Worm (Caenorhabditis elegans) whole organism, early embryonic: ENCODE data around the gene srh-5.

ENCODE experiments used
- B0310.2 ChIP-seq: sonication (generic microtip); optimal IDR thresholded peaks from 2 replicates; lab custom pipeline; 2016; ENCODE audit warnings: mild to moderate bottlenecking, missing genetic modification characterization, missing compliant biosample characterization
- F13C5.2 ChIP-seq: sonication (generic microtip); optimal IDR thresholded peaks from 2 replicates; lab custom pipeline; 2017; ENCODE audit warnings: mild to moderate bottlenecking, missing genetic modification characterization, inconsistent platforms, missing compliant biosample characterization
- aly-1 ChIP-seq: sonication (generic microtip); optimal IDR thresholded peaks from 2 replicates; lab custom pipeline; 2016; ENCODE audit warnings: missing genetic modification characterization, missing compliant biosample characterization
- ama-1 ChIP-seq: fragments of 150-350 bp; optimal IDR thresholded peaks from 2 replicates; lab custom pipeline; 2014
- ceh-13 ChIP-seq: fragments of 200-800 bp; sonication (Bioruptor generic); optimal IDR thresholded peaks from 2 replicates; lab custom pipeline; 2018; ENCODE audit warnings: mild to moderate bottlenecking, missing genetic modification characterization, missing compliant biosample characterization
- ceh-36 ChIP-seq: sonication (generic microtip); optimal IDR thresholded peaks from 2 replicates; lab custom pipeline; 2016; ENCODE audit warnings: missing genetic modification characterization, inconsistent platforms, missing compliant biosample characterization
- ets-7 ChIP-seq: sonication (generic microtip); optimal IDR thresholded peaks from 2 replicates; lab custom pipeline; 2016; ENCODE audit warnings: missing genotype, missing genetic modification characterization, missing compliant biosample characterization
- flt-1 ChIP-seq: fragments of 200-800 bp; sonication (Bioruptor generic); IDR thresholded peaks from 2 replicates; pipeline ENCODE4 v1.3.6; 2022; ENCODE audit warnings: missing genetic modification characterization, missing compliant biosample characterization
- hmbx-1 ChIP-seq: sonication (generic microtip); optimal IDR thresholded peaks from 2 replicates; lab custom pipeline; 2016; ENCODE audit warnings: mild to moderate bottlenecking, missing genetic modification characterization, missing compliant biosample characterization
- hmg-4 ChIP-seq: fragments of 200-800 bp; sonication (Bioruptor generic); optimal IDR thresholded peaks from 2 replicates; lab custom pipeline; 2018; ENCODE audit warnings: mild to moderate bottlenecking, missing genetic modification characterization, missing compliant biosample characterization
- hnd-1 ChIP-seq: sonication (generic microtip); optimal IDR thresholded peaks from 2 replicates; lab custom pipeline; 2016; ENCODE audit warnings: missing genetic modification characterization, missing compliant biosample characterization
- pes-1 ChIP-seq: fragments of 200-800 bp; sonication (Bioruptor generic); IDR thresholded peaks from 2 replicates; pipeline ENCODE4 v1.3.6; 2022; ENCODE audit warnings: missing genetic modification reagents, missing genetic modification characterization, missing compliant biosample characterization
- scrt-1 ChIP-seq: fragments of 200-800 bp; sonication (Bioruptor generic); IDR thresholded peaks from 2 replicates; pipeline ENCODE4 v1.3.6; 2022; ENCODE audit warnings: missing genetic modification characterization, missing compliant biosample characterization
- sea-1 ChIP-seq: fragments of 200-800 bp; sonication (Bioruptor generic); conservative IDR thresholded peaks from 2 replicates; pipeline ENCODE4 v1.3.6; 2022; ENCODE audit warnings: missing genetic modification characterization, missing compliant biosample characterization
- tbx-11 ChIP-seq: fragments of 200-800 bp; sonication (Bioruptor generic); IDR thresholded peaks from 2 replicates; pipeline ENCODE4 v1.3.6; 2022; ENCODE audit warnings: missing genetic modification characterization, missing compliant biosample characterization
- tbx-37 ChIP-seq: fragments of 200-800 bp; sonication (Bioruptor generic); conservative IDR thresholded peaks from 2 replicates; pipeline ENCODE4 v1.3.6; 2022; ENCODE audit warnings: missing genetic modification reagents, missing genetic modification characterization, missing compliant biosample characterization
- tra-4 ChIP-seq: sonication (generic microtip); optimal IDR thresholded peaks from 2 replicates; lab custom pipeline; 2017; ENCODE audit warnings: missing genetic modification characterization, missing compliant biosample characterization

srh-5 gene

DNA sequence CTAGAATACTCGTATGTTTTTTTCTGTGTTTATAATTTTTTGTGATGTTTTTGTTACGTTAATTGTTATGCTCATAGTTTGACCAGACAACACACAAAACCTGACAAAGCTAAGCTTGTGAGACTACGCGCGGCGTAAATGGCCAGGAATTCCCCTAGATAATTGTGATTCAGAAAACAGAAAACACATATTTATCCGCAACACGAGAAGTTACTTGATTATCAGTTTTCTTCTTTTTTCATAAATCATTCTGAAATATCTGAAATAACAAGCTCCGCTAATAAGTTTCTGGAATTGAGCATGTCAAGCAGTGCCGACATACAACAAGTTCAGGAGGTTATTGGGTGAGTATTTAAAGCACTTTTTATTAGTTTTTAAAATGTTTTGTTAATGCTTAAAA is 25.5 kb downstream of the srh-5 start, which contains the start of gene srw-100:
Gene srw-100, plus strand, starts transcription at position 301 of the 400 bp plus-strand sequence.
- no peak for TF ChIP-seq hmbx-1 (tag; lab: Kevin White, UChicago)
- no peak for TF ChIP-seq ama-1 (lab: Kevin White, UChicago)
- no peak for TF ChIP-seq flt-1
- no peak for TF ChIP-seq ceh-36 (tag; lab: Kevin White, UChicago)
- no peak for TF ChIP-seq tbx-11
- TF ChIP-seq aly-1 (tag; lab: Kevin White, UChicago): no peak
- TF ChIP-seq B0310.2 (tag; lab: Kevin White, UChicago): no peak
- TF ChIP-seq hnd-1 (tag; lab: Kevin White, UChicago): no peak
- TF ChIP-seq ceh-13 (GFP tag; lab: Kevin White, UChicago): no peak
- TF ChIP-seq tra-4: no peak
- TF ChIP-seq hmg-4 (GFP tag; lab: Kevin White, UChicago): no peak
- no peak for TF ChIP-seq ets-7

DNA sequence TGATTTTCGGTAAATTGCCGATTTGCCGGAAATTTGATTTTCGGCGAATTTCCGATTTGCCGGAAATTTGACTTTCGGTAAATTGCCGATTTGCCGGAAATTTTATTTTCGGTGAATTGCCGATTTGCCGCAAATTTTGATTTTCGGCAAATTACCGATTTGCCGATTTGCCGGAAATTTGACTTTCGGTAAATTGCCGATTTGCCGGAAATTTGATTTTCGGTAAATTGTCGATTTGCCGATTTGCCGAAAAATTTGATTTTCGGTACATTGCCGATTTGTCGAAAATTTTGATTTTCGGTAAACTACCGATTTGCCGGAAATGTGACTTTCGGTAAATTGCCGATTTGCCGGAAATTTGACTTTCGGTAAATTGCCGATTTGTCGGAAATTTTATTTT is 28.3 kb downstream of the srh-5 start:
- TF ChIP-seq tbx-11 (peak; percentile 71; the same call in 1 of the 2 replicates), scrt-1 (GFP tag; lab: Robert Waterston, UW) (peak; percentile 68), sea-1 (peak; percentile 88)

DNA sequence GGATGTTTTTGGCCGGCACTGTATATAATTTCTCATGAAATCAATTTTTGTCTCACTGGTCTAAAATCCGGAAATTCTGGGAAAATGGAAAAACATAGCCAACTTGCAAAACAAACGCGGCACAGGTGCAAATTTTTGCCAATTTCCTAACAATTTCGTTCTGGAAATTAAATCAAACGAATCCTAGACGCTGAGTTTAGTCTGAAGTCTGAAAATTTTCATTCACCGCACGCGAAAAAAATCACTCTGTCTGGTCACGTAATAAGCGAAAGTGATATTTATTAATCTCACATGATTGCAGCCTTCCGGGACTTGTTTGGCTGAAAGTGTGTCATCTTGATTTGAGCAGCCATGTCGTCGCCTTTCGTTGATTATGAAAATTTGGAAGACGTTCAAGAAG is 31.5 kb downstream of the srh-5 start, which contains the start of gene srw-103:
Gene srw-103, plus strand, starts transcription at position 301 of the 400 bp plus-strand sequence.
- no peak for TF ChIP-seq ceh-13 (GFP tag; lab: Kevin White, UChicago)
- TF ChIP-seq aly-1 (tag; lab: Kevin White, UChicago): no peak
- no peak for TF ChIP-seq B0310.2 (tag; lab: Kevin White, UChicago)
- TF ChIP-seq scrt-1 (GFP tag; lab: Robert Waterston, UW): no peak
- TF ChIP-seq ama-1 (lab: Kevin White, UChicago): no peak
- TF ChIP-seq sea-1: no peak
- TF ChIP-seq tbx-11: no peak
- no peak for TF ChIP-seq F13C5.2 (tag; lab: Kevin White, UChicago)
- TF ChIP-seq ceh-36 (tag; lab: Kevin White, UChicago): no peak
- no peak for TF ChIP-seq flt-1
- TF ChIP-seq tbx-37 (GFP tag; lab: Robert Waterston, UW): no peak
- no peak for TF ChIP-seq hmg-4 (GFP tag; lab: Kevin White, UChicago)
- no peak for TF ChIP-seq pes-1 (GFP tag; lab: Robert Waterston, UW)

DNA sequence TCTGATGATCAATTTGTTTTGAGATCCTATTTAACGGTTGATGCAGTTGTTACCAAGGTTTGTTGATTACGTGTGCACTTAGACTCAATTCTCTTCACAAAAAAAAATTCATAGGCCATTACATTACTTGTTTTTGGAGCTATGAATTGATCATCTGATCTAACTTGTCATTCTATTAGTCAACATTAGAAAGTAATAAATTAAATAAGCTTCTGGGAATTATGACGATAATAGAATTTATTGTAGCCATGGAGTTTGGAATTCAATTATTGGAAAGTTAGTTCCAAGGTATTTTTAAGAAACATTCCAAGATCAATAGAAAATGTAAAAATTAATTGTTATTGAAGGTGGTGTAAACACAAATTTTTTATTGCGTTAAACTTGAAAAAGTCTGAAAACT is 32.8 kb downstream of the srh-5 start:
- TF ChIP-seq hmg-4 (GFP tag; lab: Kevin White, UChicago): no peak
- TF ChIP-seq tra-4: no peak
- no peak for TF ChIP-seq F13C5.2 (tag; lab: Kevin White, UChicago)
- no peak for TF ChIP-seq hnd-1 (tag; lab: Kevin White, UChicago)
- TF ChIP-seq hmbx-1 (tag; lab: Kevin White, UChicago): no peak
- TF ChIP-seq ama-1 (lab: Kevin White, UChicago): no peak
- TF ChIP-seq ets-7: no peak
- TF ChIP-seq tbx-37 (GFP tag; lab: Robert Waterston, UW): no peak
- no peak for TF ChIP-seq sea-1
- no peak for TF ChIP-seq ceh-36 (tag; lab: Kevin White, UChicago)
- no peak for TF ChIP-seq ceh-13 (GFP tag; lab: Kevin White, UChicago)
- TF ChIP-seq aly-1 (tag; lab: Kevin White, UChicago): no peak
- TF ChIP-seq scrt-1 (GFP tag; lab: Robert Waterston, UW): no peak

DNA sequence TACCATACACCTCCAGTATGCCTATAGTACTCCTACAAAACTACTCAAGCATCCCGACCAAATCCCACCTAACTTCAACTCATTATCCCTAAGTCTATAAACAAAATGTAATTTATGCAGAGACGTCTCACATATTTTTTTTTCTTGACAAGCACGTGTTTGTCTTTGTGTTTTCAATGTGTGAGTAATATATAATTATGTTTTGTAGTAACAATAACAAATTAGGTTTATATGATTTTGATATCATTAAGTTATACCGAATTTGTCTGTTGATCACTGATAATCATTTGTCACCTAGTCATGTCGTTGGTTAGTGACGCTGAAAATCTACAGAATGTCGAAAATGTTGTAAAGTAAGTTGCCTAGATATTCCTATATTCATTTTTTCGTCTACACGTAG is 34.5 kb downstream of the srh-5 start, which contains the start of gene srw-102:
Gene srw-102, plus strand, starts transcription at position 301 of the 400 bp plus-strand sequence.
- no peak for TF ChIP-seq tra-4
- no peak for TF ChIP-seq ama-1 (lab: Kevin White, UChicago)
- TF ChIP-seq scrt-1 (GFP tag; lab: Robert Waterston, UW): no peak
- no peak for TF ChIP-seq sea-1
- TF ChIP-seq hmg-4 (GFP tag; lab: Kevin White, UChicago): no peak
- TF ChIP-seq hnd-1 (tag; lab: Kevin White, UChicago): no peak
- no peak for TF ChIP-seq flt-1
- TF ChIP-seq ets-7: no peak
- TF ChIP-seq B0310.2 (tag; lab: Kevin White, UChicago): no peak
- TF ChIP-seq ceh-13 (GFP tag; lab: Kevin White, UChicago): no peak
- TF ChIP-seq ceh-36 (tag; lab: Kevin White, UChicago): no peak
- TF ChIP-seq tbx-11: no peak
- TF ChIP-seq tbx-37 (GFP tag; lab: Robert Waterston, UW): no peak
- TF ChIP-seq pes-1 (GFP tag; lab: Robert Waterston, UW): no peak

DNA sequence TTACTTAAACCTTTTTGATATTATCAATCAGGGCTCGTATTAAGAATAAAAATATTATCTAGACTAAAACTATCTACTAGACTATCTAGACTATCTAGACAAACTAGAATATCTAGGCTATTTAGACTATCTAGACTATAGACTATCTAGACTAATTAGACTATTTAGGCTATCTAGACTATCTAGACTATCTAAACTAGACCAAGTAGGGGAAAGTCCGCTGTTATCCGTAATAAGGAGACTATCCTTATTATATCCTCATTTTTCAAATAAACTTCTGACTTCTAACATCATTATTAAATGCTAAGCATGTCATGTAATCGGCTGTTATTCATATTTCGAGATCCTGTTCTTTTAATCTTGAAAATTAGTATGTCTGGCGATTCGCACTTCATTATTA is 36.5 kb downstream of the srh-5 start, which contains the start of gene srw-101:
Gene srw-101, plus strand, starts transcription at position 301 of the 400 bp plus-strand sequence.
- TF ChIP-seq tbx-11: no peak
- no peak for TF ChIP-seq B0310.2 (tag; lab: Kevin White, UChicago)

DNA sequence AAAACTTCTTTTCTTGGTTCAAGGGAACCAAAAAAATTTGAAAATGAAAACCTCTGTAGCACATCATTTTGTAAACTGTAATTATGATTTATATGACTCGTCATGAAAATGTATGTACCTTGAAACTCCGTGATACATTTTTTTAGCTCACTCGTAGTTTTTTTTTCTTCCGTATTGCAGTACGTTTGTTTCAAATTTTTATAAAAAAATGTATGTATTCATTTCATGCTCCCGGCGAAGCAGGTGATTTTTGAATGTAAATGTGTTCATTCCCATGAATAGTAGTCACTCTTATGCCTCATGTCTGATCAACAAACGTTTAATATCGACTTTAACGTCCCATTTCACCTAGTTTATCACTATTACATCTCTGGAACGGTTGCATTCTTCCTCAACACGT is 39.9 kb downstream of the srh-5 start, which contains the start of gene sri-27:
Gene sri-27, plus strand, starts transcription at position 301 of the 400 bp plus-strand sequence.
- TF ChIP-seq pes-1 (GFP tag; lab: Robert Waterston, UW): no peak
- no peak for TF ChIP-seq B0310.2 (tag; lab: Kevin White, UChicago)
- no peak for TF ChIP-seq ceh-36 (tag; lab: Kevin White, UChicago)
- no peak for TF ChIP-seq hmg-4 (GFP tag; lab: Kevin White, UChicago)
- TF ChIP-seq flt-1: no peak
- no peak for TF ChIP-seq hnd-1 (tag; lab: Kevin White, UChicago)

DNA sequence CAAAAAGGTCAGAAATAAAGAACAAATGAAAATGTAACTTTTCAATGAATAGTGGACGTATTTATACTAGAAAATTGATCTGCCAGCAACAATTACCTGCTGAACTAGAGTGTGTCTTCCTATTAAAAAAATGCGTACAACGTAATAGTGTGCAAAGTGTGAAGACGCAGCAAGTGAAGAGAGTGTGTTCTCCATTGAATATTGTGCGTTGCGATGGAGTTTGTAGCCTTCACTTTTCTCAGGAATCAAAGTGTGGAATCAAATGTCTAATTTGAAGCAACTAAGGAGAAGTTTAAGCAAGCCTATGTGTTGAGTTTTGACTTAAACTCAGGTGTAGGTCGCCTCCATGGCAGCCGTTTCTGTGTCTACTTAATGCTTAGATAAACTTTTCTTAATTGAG is 46.5 kb downstream of the srh-5 start, which contains the start of gene gst-21:
Gene gst-21, minus strand, starts transcription at position 101 of the 400 bp plus-strand sequence.
- no peak for TF ChIP-seq B0310.2 (tag; lab: Kevin White, UChicago)
- no peak for TF ChIP-seq ceh-36 (tag; lab: Kevin White, UChicago)
